Worm (Caenorhabditis elegans) whole organism, L2 larva: ENCODE data around the gene pink-1.

Experiments used
- C34F6.9 ChIP-seq: fragments of 150-350 bp; optimal IDR thresholded peaks from 2 replicates; lab custom pipeline; 2014; ENCODE audit warnings: missing biosample characterization, missing genetic modification characterization
- R02D3.7 ChIP-seq: fragments of 150-350 bp; optimal IDR thresholded peaks from 2 replicates; lab custom pipeline; 2014; ENCODE audit warnings: missing biosample characterization, missing genetic modification characterization
- Y55F3AM.14 ChIP-seq: fragments of 200-800 bp; sonication (Bioruptor generic); optimal IDR thresholded peaks from 2 replicates; lab custom pipeline; 2018; ENCODE audit warnings: mild to moderate bottlenecking, missing genetic modification characterization, missing compliant biosample characterization
- aly-2 ChIP-seq: fragments of 150-350 bp; optimal IDR thresholded peaks from 2 replicates; lab custom pipeline; 2014; ENCODE audit warnings: missing biosample characterization, missing genetic modification characterization
- ama-1 ChIP-seq: fragments of 150-350 bp; optimal IDR thresholded peaks from 2 replicates; lab custom pipeline; 2018; ENCODE audit warnings: inconsistent platforms
- blmp-1 ChIP-seq: sonication (generic microtip); optimal IDR thresholded peaks from 2 replicates; lab custom pipeline; 2017; ENCODE audit warnings: missing genetic modification characterization, mild to moderate bottlenecking, missing compliant biosample characterization, antibody characterized with exemption, moderate library complexity; ENCODE audit not compliant: insufficient read depth
- ceh-82 ChIP-seq: fragments of 150-350 bp; optimal IDR thresholded peaks from 2 replicates; lab custom pipeline; 2014; ENCODE audit warnings: missing biosample characterization, missing genetic modification characterization
- crh-2 ChIP-seq: sonication (generic microtip); optimal IDR thresholded peaks from 2 replicates; lab custom pipeline; 2017; ENCODE audit warnings: missing biosample characterization, missing genetic modification characterization
- dmd-4 ChIP-seq: sonication (generic microtip); optimal IDR thresholded peaks from 2 replicates; lab custom pipeline; 2017; ENCODE audit warnings: missing biosample characterization, missing genetic modification characterization
- egl-27 ChIP-seq: sonication (generic microtip); optimal IDR thresholded peaks from 3 replicates; lab custom pipeline; 2017; ENCODE audit warnings: missing biosample characterization, missing genetic modification reagents, missing genetic modification characterization
- elt-3 ChIP-seq: sonication (generic microtip); optimal IDR thresholded peaks from 2 replicates; lab custom pipeline; 2017; ENCODE audit warnings: missing biosample characterization, missing genetic modification characterization
- fos-1 ChIP-seq: fragments of 150-350 bp; optimal IDR thresholded peaks from 2 replicates; lab custom pipeline; 2014; ENCODE audit warnings: missing biosample characterization, missing genetic modification characterization
- gmeb-1 ChIP-seq: fragments of 150-350 bp; optimal IDR thresholded peaks from 2 replicates; lab custom pipeline; 2014; ENCODE audit warnings: missing biosample characterization, missing genetic modification characterization
- lin-13 ChIP-seq: fragments of 150-350 bp; optimal IDR thresholded peaks from 2 replicates; lab custom pipeline; 2014; ENCODE audit warnings: missing biosample characterization, missing genetic modification reagents, missing genetic modification characterization
- lin-39 ChIP-seq: fragments of 150-350 bp; optimal IDR thresholded peaks from 2 replicates; lab custom pipeline; 2014; ENCODE audit warnings: missing biosample characterization, missing genetic modification reagents, missing genetic modification characterization
- lsy-2 ChIP-seq, 2 experiments: fragments of 150-350 bp in 1 of 2; sonication (generic microtip) in 1 of 2; optimal IDR thresholded peaks; 2 replicates each; lab custom pipeline; 2014 to 2017; ENCODE audit warnings: missing biosample characterization in 2 of 2, missing genetic modification characterization in 2 of 2
- nhr-10 ChIP-seq: sonication (generic microtip); optimal IDR thresholded peaks from 2 replicates; lab custom pipeline; 2017; ENCODE audit warnings: missing biosample characterization, missing genetic modification characterization
- nhr-11 ChIP-seq: fragments of 150-350 bp; optimal IDR thresholded peaks from 2 replicates; lab custom pipeline; 2014; ENCODE audit warnings: missing biosample characterization, missing genetic modification characterization
- nhr-129 ChIP-seq: fragments of 150-350 bp; optimal IDR thresholded peaks from 2 replicates; lab custom pipeline; 2014; ENCODE audit warnings: missing biosample characterization, missing genetic modification characterization
- nhr-21 ChIP-seq: fragments of 150-350 bp; optimal IDR thresholded peaks from 2 replicates; lab custom pipeline; 2014; ENCODE audit warnings: missing biosample characterization, missing genetic modification characterization
- nhr-23 ChIP-seq: fragments of 150-350 bp; optimal IDR thresholded peaks from 2 replicates; lab custom pipeline; 2014; ENCODE audit warnings: missing biosample characterization, missing genetic modification reagents, missing genetic modification characterization
- nhr-25 ChIP-seq: fragments of 150-350 bp; sonication (generic microtip); optimal IDR thresholded peaks from 3 replicates; lab custom pipeline; 2014; ENCODE audit warnings: missing biosample characterization, missing genetic modification characterization
- nhr-6 ChIP-seq: fragments of 150-350 bp; optimal IDR thresholded peaks from 2 replicates; lab custom pipeline; 2014; ENCODE audit warnings: missing biosample characterization, missing genetic modification characterization
- sem-4 ChIP-seq: fragments of 150-350 bp; optimal IDR thresholded peaks from 2 replicates; lab custom pipeline; 2014; ENCODE audit warnings: missing biosample characterization, missing genetic modification reagents, missing genetic modification characterization
- sma-3 ChIP-seq: sonication (generic microtip); optimal IDR thresholded peaks from 2 replicates; lab custom pipeline; 2016; ENCODE audit warnings: missing genetic modification reagents, missing genetic modification characterization, missing compliant biosample characterization
- sma-9 ChIP-seq, 2 experiments: fragments of 150-350 bp in 1 of 2; sonication (generic microtip) in 1 of 2; optimal IDR thresholded peaks; 2 replicates each; lab custom pipeline; 2014 to 2016; ENCODE audit warnings: missing genetic modification characterization in 2 of 2, mild to moderate bottlenecking in 1 of 2, missing biosample characterization in 1 of 2, missing compliant biosample characterization in 1 of 2, missing genetic modification reagents in 1 of 2, moderate library complexity in 1 of 2
- snpc-4 ChIP-seq: fragments of 150-350 bp; optimal IDR thresholded peaks from 2 replicates; lab custom pipeline; 2014; ENCODE audit warnings: missing biosample characterization, missing genetic modification characterization
- unc-39 ChIP-seq: fragments of 150-350 bp; optimal IDR thresholded peaks from 2 replicates; lab custom pipeline; 2014; ENCODE audit warnings: missing biosample characterization, missing genetic modification characterization
- zag-1 ChIP-seq: fragments of 150-350 bp; optimal IDR thresholded peaks from 2 replicates; lab custom pipeline; 2014; ENCODE audit warnings: missing biosample characterization, missing genetic modification characterization
- ztf-11 ChIP-seq: sonication (generic microtip); optimal IDR thresholded peaks from 2 replicates; lab custom pipeline; 2017; ENCODE audit warnings: missing biosample characterization, missing genetic modification characterization
- ztf-4 ChIP-seq: fragments of 150-350 bp; optimal IDR thresholded peaks from 2 replicates; lab custom pipeline; 2014; ENCODE audit warnings: missing biosample characterization, missing genetic modification characterization

Gene pink-1

DNA sequence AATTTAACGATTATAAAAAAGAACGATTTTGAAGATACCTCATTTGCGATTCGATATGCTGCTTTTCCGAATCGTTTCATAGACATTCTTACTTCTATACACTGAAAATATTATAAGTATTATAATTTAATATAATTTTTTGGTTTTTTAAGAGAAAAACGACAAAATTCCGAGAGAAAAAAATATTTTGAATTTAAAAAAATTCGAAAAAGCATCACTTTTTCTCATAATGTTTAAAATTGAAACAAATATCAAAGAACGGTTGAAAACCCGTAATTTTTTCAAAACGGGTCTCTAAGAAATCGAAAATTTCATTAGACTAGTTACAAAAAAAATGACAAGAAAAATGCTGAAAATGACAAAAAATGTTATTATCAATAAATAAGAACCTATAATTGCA lies at the start of gene pink-1:
Gene pink-1 (minus strand): TSS at position 101 of the 400 bp plus-strand sequence.
- TF ChIP-seq aly-2 (tag; lab: Kevin White, UChicago) = no peak

DNA sequence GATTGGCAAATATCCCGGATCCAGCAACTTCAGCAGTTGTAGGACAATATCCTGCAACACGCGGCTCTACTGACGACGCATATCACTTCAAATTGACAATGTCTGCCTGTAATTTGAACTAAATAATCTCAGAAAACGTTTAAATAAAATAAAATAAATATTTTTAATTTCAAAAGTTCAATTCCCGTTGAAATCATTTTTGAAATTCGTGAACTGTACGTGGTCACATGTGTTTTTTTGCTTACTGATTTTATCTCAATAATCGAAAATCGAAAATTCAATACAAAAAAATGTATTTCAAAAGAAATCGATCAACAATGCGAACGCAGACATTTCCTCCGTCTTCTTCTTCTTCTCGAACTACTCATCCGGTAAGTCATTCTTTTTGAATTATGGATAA lies 42.1 kb upstream of the pink-1 start, which contains the start of gene F07F6.1:
Gene F07F6.1 (plus strand): TSS at position 301 of the 400 bp plus-strand sequence.
- no peak for TF ChIP-seq ztf-4 (tag; lab: Kevin White, UChicago)
- no peak for TF ChIP-seq egl-27 (tag; lab: Kevin White, UChicago)
- TF ChIP-seq nhr-10 = no peak
- no peak for TF ChIP-seq sma-9 (GFP tag; optimal IDR thresholded peaks at IDR 0.05; lab: Kevin White, UChicago)
- TF ChIP-seq sma-9 (tag; optimal IDR thresholded peaks at IDR 0.05; lab: Kevin White, UChicago) = no peak
- no peak for TF ChIP-seq lin-39 (tag; lab: Kevin White, UChicago)
- no peak for TF ChIP-seq crh-2
- no peak for TF ChIP-seq nhr-11 (tag; lab: Kevin White, UChicago)
- TF ChIP-seq nhr-23 (tag; lab: Kevin White, UChicago) = no peak

DNA sequence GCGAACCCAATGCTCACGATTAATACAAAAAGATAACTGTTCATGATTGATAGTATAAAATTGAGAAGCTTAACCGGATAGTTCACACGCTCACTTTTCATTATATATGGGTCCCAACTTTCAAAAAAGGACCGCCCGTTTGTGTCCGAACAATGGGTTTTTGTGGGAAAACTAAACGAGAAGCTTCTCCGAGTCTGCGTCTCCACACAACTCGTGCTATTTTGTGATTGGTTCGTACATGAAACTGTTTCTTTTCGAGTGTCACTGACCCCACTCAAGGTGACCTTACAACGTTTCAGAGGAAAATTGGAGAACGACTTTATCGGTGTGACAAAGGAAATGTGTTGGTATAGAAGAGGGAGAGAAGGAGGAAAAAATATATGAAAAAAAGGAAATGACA lies 41.3 kb upstream of the pink-1 start, which contains the start of gene dct-5:
Gene dct-5 (minus strand): TSS at position 101 of the 400 bp plus-strand sequence.
- TF ChIP-seq ztf-11 (tag; lab: Kevin White, UChicago) (no peak), nhr-23 (tag; lab: Kevin White, UChicago) (no peak), dmd-4 (tag; lab: Kevin White, UChicago) (no peak), egl-27 (tag; lab: Kevin White, UChicago) (no peak)

DNA sequence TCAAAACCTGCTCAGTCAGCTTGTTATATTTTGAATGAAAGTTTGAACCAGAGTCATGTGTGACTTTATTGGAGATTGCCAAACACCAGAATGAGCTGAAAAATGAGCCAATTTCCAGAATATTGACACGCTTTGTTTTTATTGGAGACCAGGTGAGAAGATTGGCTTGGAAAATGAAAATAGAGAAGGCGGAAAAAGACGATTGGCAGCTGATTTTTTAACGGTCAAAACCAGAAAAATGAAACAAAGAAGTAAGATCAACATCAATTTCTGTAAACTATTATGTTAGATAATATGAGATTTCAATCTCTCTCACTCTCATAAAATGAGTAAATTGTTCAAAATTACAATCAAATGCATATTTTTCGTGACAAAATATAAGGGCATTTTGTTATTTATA lies 37.6 kb upstream of the pink-1 start, which contains the start of gene srx-114:
Gene srx-114 (minus strand): TSS at position 101 of the 400 bp plus-strand sequence.
- TF ChIP-seq nhr-6 = no peak
- TF ChIP-seq crh-2 = no peak
- TF ChIP-seq C34F6.9 (tag; lab: Kevin White, UChicago) = no peak
- no peak for TF ChIP-seq egl-27 (tag; lab: Kevin White, UChicago)
- no peak for TF ChIP-seq R02D3.7 (tag; lab: Kevin White, UChicago)

DNA sequence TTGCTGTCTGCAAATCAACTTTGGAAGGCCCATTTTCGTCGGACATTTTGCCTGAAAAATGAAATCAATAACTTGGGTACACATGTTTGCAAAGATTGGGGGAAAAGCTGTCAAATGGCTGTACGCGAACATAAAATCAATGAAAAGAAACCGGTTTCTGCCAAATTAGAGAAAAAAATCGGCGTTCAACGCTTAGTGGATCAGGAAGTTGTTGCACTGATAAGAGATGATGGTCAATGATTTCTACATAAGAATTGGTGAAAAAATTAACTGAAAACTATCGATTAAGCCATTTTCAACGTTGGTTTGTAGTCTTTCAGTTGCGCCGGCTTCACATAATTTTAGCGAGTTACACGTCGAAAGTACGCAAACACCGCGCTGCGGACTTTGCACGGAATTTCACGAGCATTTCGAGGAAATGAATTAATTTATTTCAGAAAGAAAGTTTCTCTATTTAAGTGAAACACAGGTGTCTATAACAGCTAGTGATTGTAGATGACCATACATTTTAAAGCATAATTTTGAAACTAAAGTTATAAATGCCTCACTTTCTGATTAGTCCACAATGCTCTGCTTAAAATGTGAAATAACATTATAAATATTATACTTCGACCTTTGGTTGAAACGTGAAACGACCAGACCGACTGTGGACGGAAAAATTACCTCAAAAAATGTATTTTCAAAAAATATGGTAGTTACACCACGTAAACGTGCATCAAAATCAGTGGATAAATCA lies 34.2 kb upstream of the pink-1 start, which contains the start of the genes F07F6.4 and F07F6.2:
Gene F07F6.4 (minus strand): TSS at position 51 of the 736 bp plus-strand sequence.
Gene F07F6.2 (plus strand): TSS at position 686 of the 736 bp plus-strand sequence.
- TF ChIP-seq C34F6.9 (tag; lab: Kevin White, UChicago) (peak; percentile 59), unc-39 (tag; lab: Kevin White, UChicago) (no peak), nhr-25 (no peak), nhr-129 (tag; lab: Kevin White, UChicago) (peak; percentile 8), crh-2 (peak; percentile 88), ceh-82 (tag; lab: Kevin White, UChicago) (no peak), sma-9 (GFP tag; optimal IDR thresholded peaks at IDR 0.05; lab: Kevin White, UChicago) (no peak), sma-9 (tag; optimal IDR thresholded peaks at IDR 0.05; lab: Kevin White, UChicago) (no peak), nhr-21 (tag; lab: Kevin White, UChicago) (no peak), Y55F3AM.14 (no peak), gmeb-1 (tag; lab: Kevin White, UChicago) (no peak), sem-4 (no peak), lin-13 (GFP tag; lab: Kevin White, UChicago) (peak; percentile 5), ztf-4 (tag; lab: Kevin White, UChicago) (no peak), zag-1 (tag; lab: Kevin White, UChicago) (no peak), lsy-2 (tag; optimal IDR thresholded peaks at IDR 0.05; lab: Kevin White, UChicago) (peak in 1 of 2 experiments; percentile 58)

DNA sequence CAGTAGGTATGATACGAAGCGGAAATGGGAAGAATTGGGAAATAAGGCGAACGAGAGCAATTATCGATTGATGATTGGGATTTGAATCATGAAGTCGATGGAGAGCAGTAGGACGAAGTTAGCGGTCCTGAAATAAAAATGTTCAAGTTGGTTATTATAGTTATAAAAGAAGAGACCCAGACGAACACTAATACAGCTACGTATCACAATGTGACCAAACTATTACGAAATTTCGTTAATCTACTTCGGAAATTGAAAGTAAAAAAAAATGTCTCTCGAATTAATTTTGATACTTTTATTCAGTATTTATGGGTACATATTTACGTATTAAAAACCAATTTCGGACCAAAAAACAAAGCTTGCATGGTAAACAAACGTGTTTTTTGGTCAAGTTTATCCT lies 31.0 kb upstream of the pink-1 start:
- TF ChIP-seq fos-1 (tag; lab: Kevin White, UChicago) = no peak
- TF ChIP-seq elt-3 (tag; lab: Kevin White, UChicago) = no peak
- TF ChIP-seq ama-1 (lab: Kevin White, UChicago) = no peak
- TF ChIP-seq sma-3 (GFP tag; lab: Kevin White, UChicago) = no peak
- no peak for TF ChIP-seq snpc-4
- no peak for TF ChIP-seq aly-2 (tag; lab: Kevin White, UChicago)
- no peak for TF ChIP-seq lin-13 (GFP tag; lab: Kevin White, UChicago)
- no peak for TF ChIP-seq sem-4
- no peak for TF ChIP-seq crh-2
- TF ChIP-seq gmeb-1 (tag; lab: Kevin White, UChicago) = no peak
- TF ChIP-seq nhr-11 (tag; lab: Kevin White, UChicago) = no peak
- no peak for TF ChIP-seq nhr-21 (tag; lab: Kevin White, UChicago)
- no peak for TF ChIP-seq nhr-6
- no peak for TF ChIP-seq blmp-1 (tag; lab: Kevin White, UChicago)
